Worm (Caenorhabditis elegans): Measurements from ENCODE around the gene srb-11.

Gene srb-11

DNA sequence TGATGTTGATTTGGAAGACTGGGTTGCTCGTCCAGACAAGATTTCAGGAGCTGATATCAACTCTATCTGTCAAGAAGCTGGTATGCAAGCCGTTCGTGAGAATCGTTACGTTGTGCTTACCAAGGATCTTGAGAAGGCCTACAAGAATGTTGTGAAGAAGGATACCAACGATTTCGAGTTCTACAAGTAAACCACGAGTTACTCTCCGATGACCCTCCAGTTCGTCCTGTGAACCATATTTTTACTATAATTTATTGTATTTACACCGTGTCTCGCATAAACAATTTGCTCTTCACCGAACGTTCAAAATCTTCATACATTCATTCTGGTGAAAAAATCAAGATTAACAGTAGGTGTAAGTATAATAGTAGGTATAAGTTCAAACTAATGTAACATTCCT, 1.7 kb downstream of the srb-11 start:
- TF ChIP-seq ham-2 (GFP tag; optimal IDR thresholded peaks at IDR 0.05): no peak
- TF ChIP-seq mep-1 (tag; optimal IDR thresholded peaks at IDR 0.05): no peak
- TF ChIP-seq snpc-4 (tag; optimal IDR thresholded peaks at IDR 0.05): no peak
- TF ChIP-seq ces-1 (GFP tag; optimal IDR thresholded peaks at IDR 0.05): no peak
- no peak for TF ChIP-seq nhr-12 (tag; optimal IDR thresholded peaks at IDR 0.05)
- TF ChIP-seq ztf-11 (tag; optimal IDR thresholded peaks at IDR 0.05): no peak
- no peak for TF ChIP-seq nhr-28 (tag; optimal IDR thresholded peaks at IDR 0.05)
- TF ChIP-seq elt-1 (tag; optimal IDR thresholded peaks at IDR 0.05; ENCODE audit: borderline replicate concordance, insufficient read depth): no peak
- no peak for TF ChIP-seq unc-39 (tag; optimal IDR thresholded peaks at IDR 0.05)
- TF ChIP-seq lin-13 (tag; optimal IDR thresholded peaks at IDR 0.05): no peak
- no peak for TF ChIP-seq lin-32 (GFP tag; optimal IDR thresholded peaks at IDR 0.05)
- no peak for TF ChIP-seq ceh-43 (GFP tag; optimal IDR thresholded peaks at IDR 0.05)
- no peak for TF ChIP-seq drap-1 (GFP tag; optimal IDR thresholded peaks at IDR 0.05)
- TF ChIP-seq sem-2 (GFP tag; optimal IDR thresholded peaks at IDR 0.05): no peak
- no peak for TF ChIP-seq mab-5 (tag; optimal IDR thresholded peaks at IDR 0.05)

DNA sequence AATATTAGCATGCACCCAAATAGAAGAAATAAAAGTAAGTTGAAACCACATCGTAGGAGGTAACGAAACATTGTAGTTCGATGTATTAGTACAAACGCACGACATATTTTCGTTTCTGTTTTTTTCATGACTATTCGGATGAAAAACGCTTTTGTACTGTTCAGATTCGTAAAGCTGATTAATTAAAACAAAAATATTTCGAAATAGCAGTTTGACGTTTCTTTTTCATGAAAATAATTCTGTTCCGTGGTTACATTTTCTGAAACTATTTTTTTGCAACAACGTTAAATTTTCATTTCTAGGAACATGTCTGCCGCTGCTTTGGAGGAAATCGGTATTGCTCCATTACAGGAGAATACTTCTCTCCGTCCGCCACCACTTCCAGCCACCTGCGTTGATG, 3.2 kb downstream of the srb-11 start, which contains the start of gene rpt-3:
rpt-3 (plus strand) TSS at position 301 of the 400 bp plus-strand sequence.
- TF ChIP-seq hlh-1 (tag; optimal IDR thresholded peaks at IDR 0.05): no peak
- TF ChIP-seq nhr-2 (tag; optimal IDR thresholded peaks at IDR 0.05): no peak
- TF ChIP-seq nhr-76 (tag; optimal IDR thresholded peaks at IDR 0.05): no peak
- TF ChIP-seq ceh-43 (GFP tag; optimal IDR thresholded peaks at IDR 0.05): no peak
- TF ChIP-seq elt-1 (tag; optimal IDR thresholded peaks at IDR 0.05; ENCODE audit: borderline replicate concordance, insufficient read depth): no peak
- TF ChIP-seq snpc-4 (tag; optimal IDR thresholded peaks at IDR 0.05): no peak
- no peak for TF ChIP-seq sptf-1 (tag; optimal IDR thresholded peaks at IDR 0.05)
- TF ChIP-seq lsy-2 (tag; optimal IDR thresholded peaks at IDR 0.05): no peak
- no peak for TF ChIP-seq drap-1 (GFP tag; optimal IDR thresholded peaks at IDR 0.05)
- no peak for TF ChIP-seq mls-2 (tag; optimal IDR thresholded peaks at IDR 0.05)
- TF ChIP-seq flh-1 (GFP tag; optimal IDR thresholded peaks at IDR 0.05): no peak
- TF ChIP-seq unc-62 (GFP tag; optimal IDR thresholded peaks at IDR 0.05): no peak
- no peak for TF ChIP-seq nhr-12 (tag; optimal IDR thresholded peaks at IDR 0.05)

DNA sequence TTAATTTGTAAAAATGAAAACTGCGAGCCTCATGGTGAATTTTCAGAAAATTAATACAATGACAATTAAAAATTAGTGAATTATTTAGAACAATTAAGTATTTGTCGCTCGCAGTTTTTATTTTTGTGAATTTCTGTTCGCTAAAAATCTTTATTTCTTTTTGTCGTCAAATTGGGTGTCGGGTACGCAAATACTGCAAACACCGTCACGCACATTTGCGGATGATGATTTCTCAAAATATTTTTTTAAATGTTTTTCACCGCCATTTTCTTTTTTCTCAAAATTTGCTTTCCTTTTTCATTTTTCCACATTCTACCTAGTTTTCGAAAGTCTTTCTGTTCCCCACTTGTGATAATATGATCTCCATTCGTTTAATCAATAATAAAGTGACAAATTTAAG, 3.8 kb downstream of the srb-11 start:
- peak; percentile 2 for TF ChIP-seq nhr-237 (tag; optimal IDR thresholded peaks at IDR 0.05)
- peak; percentile 37 for TF ChIP-seq ces-1 (GFP tag; optimal IDR thresholded peaks at IDR 0.05)
- no peak for TF ChIP-seq flh-1 (GFP tag; optimal IDR thresholded peaks at IDR 0.05)
- peak; percentile 62 for TF ChIP-seq ceh-43 (GFP tag; optimal IDR thresholded peaks at IDR 0.05)
- TF ChIP-seq mep-1 (tag; optimal IDR thresholded peaks at IDR 0.05): peak; percentile 39
- TF ChIP-seq lsy-2 (tag; optimal IDR thresholded peaks at IDR 0.05): peak; percentile 30
- no peak for TF ChIP-seq nhr-2 (tag; optimal IDR thresholded peaks at IDR 0.05)

DNA sequence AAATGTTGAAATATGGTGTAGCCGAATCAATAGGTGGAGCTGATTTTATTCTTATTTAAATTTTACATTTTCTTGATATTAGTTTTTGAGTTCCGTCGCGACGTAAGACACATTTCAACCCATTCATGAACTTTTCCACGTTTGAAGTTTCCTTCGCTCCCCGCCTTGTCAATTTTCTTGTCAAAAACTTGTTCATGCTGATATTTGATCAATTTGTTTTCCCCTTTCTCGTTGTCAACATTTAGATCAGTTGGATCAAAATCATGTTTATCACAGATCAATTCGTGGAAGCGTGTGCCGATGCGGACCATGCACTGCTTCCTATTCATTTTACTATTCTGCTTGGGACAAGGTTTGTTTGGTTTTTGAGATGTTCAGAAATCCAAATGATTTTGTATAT, 9.8 kb downstream of the srb-11 start, which contains the start of gene chtb-2:
chtb-2 (plus strand) TSS at position 301 of the 400 bp plus-strand sequence.
- TF ChIP-seq lin-32 (GFP tag; optimal IDR thresholded peaks at IDR 0.05) (no peak), snpc-4 (tag; optimal IDR thresholded peaks at IDR 0.05) (no peak)

DNA sequence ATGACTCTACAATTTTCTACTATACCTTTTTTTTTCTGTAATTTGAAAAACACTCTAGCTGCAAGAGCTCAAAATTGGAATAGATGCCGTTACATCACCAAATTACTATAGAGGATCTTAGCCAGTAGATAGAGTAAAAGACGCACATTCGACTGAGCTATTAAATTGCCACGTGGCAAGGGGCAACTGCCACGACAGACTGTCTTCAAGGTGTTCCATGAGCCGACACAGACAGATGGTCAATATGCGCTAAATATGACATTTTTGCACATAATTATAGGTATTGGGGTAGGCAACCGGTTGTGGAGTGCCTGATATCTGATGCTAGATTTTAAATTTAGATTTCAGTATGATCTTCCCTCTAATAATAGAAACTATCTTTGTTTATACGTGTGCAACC, 13.3 kb downstream of the srb-11 start:
- TF ChIP-seq nhr-2 (tag; optimal IDR thresholded peaks at IDR 0.05): peak; percentile 89
- no peak for TF ChIP-seq mep-1 (tag; optimal IDR thresholded peaks at IDR 0.05)
- no peak for TF ChIP-seq unc-62 (GFP tag; optimal IDR thresholded peaks at IDR 0.05)
- no peak for TF ChIP-seq sptf-1 (tag; optimal IDR thresholded peaks at IDR 0.05)
- TF ChIP-seq elt-3 (tag; optimal IDR thresholded peaks at IDR 0.05): no peak
- peak; percentile 71 for TF ChIP-seq cnd-1 (tag; optimal IDR thresholded peaks at IDR 0.05)
- TF ChIP-seq nhr-12 (tag; optimal IDR thresholded peaks at IDR 0.05): no peak

DNA sequence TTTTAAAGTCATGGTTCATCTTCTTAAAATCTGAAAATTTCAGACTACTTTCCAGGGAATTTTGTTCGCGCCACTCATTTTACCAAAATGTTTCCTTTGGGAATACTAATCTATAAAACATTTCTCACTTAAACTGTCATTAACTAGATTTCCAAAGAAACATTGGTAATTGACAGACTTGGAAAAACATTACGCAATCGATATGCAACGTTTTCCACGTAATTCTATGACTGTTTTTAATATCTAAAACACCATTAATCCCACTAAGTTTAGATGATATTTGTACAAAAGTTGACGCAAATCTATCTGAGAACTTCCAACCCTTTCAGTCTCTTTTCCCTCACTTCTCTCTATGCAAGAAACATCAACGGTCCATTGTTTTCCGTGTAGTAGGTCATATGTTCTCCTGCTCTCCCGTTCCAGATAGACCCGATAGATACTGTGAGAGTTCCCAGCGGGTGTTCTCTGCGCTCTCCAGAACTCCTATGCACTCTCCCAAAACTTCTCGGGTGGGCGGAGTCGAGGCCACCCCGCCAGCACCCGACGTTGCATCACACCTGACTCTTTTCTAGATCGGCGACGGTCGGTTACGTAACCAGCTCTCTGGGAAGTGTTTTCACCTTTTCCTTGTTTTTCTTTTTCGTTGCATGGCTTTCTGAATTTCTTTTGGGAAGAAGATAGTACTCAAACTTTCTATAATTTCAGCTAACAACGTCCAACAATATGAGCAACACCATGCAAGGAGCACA, 14.3 kb downstream of the srb-11 start, which contains the start of gene zip-8:
zip-8 (plus strand) TSS at position 700 of the 749 bp plus-strand sequence.
- TF ChIP-seq zip-8 (tag; optimal IDR thresholded peaks at IDR 0.05): peak; percentile 98
- TF ChIP-seq cnd-1 (tag; optimal IDR thresholded peaks at IDR 0.05): no peak
- TF ChIP-seq elt-1 (tag; optimal IDR thresholded peaks at IDR 0.05; ENCODE audit: borderline replicate concordance, insufficient read depth): no peak
